Fruit fly (Drosophila melanogaster): ENCODE data around the gene CG5282.

DNA sequence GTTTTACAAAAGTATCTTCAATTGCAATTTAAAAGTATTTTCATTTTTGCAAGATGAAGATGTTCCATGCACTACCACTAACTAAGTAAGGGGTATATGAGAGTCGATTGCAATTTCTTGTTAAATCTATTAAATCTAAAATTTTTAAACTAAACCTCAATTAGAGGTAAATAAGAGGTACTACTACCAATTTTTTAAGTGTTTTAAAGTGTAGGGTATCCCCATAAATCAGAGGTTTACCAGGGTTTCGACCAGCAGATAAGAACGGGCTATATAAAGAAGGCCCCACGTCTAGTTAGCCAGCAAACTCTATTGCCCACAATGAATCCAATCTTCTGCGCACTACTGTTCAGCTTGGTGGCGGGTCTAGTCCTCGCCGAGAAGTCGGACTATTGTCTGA lies 34.5 kb upstream of the CG5282 start, which contains the start of gene mag:
- TF ChIP-seq CG8478 (optimal IDR thresholded peaks at IDR 0.05) (no peak), CTCF (optimal IDR thresholded peaks at IDR 0.05) (no peak)
